Worm (Caenorhabditis elegans) whole organism, midembryonic: ENCODE data around the gene F55B11.3.

ENCODE experiments used
- klf-2 ChIP-seq: fragments of 200-800 bp; sonication (Bioruptor generic); conservative IDR thresholded peaks from 2 replicates; pipeline ENCODE4 v1.3.6; 2022; ENCODE audit warnings: missing genetic modification reagents, missing genetic modification characterization, missing compliant biosample characterization
- tab-1 ChIP-seq: fragments of 200-800 bp; sonication (Bioruptor generic); IDR thresholded peaks from 2 replicates; pipeline ENCODE4 v1.3.6; 2022; ENCODE audit warnings: missing genetic modification characterization, missing compliant biosample characterization

DNA sequence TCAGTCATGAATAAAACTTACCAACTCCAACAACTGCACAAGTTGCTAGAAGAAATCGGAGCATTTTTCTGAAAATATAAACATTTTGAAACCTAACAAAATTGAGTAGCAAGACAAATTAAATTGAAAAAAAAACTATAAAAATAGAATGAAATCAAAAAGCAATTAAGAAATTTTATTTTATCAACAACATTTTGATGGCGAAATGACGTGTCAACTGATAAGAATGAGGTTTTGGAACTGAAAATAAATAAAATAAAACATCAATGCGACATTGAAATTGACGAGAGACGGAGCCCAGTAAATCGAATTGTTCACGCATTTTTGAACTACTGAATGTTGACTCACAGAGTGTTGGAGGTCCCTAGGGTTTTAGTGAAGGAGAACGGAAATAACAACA is 6.4 kb downstream of the F55B11.3 start, which contains the start of gene F55B11.4:
- TF ChIP-seq tab-1 (GFP tag; lab: Robert Waterston, UW) (no peak), klf-2 (no peak)
